Fruit fly (Drosophila melanogaster): Measurements from ENCODE around the gene CG17186.

CG17186 gene

DNA sequence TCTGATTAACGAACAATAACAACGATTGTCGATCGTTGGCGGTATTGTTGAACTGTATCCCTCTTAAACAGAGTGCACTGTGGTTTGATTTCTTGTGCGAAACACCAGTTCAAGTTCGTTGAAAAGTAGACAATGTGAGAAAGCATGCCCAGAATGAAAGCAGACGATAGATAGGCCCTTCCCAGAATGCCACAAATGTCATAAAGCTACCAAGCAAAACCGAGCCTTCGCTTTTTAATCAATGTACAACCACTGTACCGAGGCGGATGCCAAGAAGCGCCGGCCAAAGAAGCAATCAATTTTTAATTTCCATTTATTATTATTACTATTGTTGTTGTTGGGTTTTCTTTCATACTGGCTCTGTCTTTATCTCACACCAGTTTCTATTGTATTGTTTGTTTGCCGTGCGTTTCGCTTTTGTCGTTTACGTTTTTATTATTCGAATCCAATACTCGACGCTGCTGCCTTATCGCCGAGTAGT is 31.6 kb upstream of the CG17186 start (continued):
- TF ChIP-seq sima (GFP tag; optimal IDR thresholded peaks at IDR 0.05) (no peak), yki (optimal IDR thresholded peaks at IDR 0.05) (no peak), grn (GFP tag; optimal IDR thresholded peaks at IDR 0.05) (no peak), CG14441 (GFP tag; IDR thresholded peaks at IDR 0.05) (peak; percentile 90), Blimp-1 (GFP tag; optimal IDR thresholded peaks at IDR 0.05) (peak; percentile 75), CG6254 (GFP tag; optimal IDR thresholded peaks at IDR 0.05) (peak; percentile 50), Asciz (GFP tag; optimal IDR thresholded peaks at IDR 0.05) (peak; percentile 72), dmrt11E (tag; optimal IDR thresholded peaks at IDR 0.05) (peak; percentile 55), phol (tag; optimal IDR thresholded peaks at IDR 0.05) (peak; percentile 76), TFAM (GFP tag; optimal IDR thresholded peaks at IDR 0.05) (no peak), Hr3 (GFP tag; optimal IDR thresholded peaks at IDR 0.05) (peak; percentile 82), CG16815 (GFP tag; optimal IDR thresholded peaks at IDR 0.05) (peak; percentile 68), Aef1 (GFP tag; IDR thresholded peaks at IDR 0.05) (peak; percentile 86), bbx (GFP tag; IDR thresholded peaks at IDR 0.05; ENCODE audit: partially characterized antibody) (no peak), emc (GFP tag; optimal IDR thresholded peaks at IDR 0.05) (peak; percentile 34), Dbx (GFP tag; IDR thresholded peaks at IDR 0.05) (peak; percentile 84), CG17361 (GFP tag; IDR thresholded peaks at IDR 0.05) (peak; percentile 67), gt (GFP tag; IDR thresholded peaks at IDR 0.05) (no peak; the same call in 1 of the 2 replicates), disco-r (GFP tag; optimal IDR thresholded peaks at IDR 0.05) (peak; percentile 63), prd (optimal IDR thresholded peaks at IDR 0.05) (no peak), prd (GFP tag; IDR thresholded peaks at IDR 0.05) (peak; percentile 90), CG1602 (GFP tag; optimal IDR thresholded peaks at IDR 0.05) (peak; percentile 71), CG11695 (GFP tag; IDR thresholded peaks at IDR 0.05) (peak; percentile 89), CG6854 (GFP tag; optimal IDR thresholded peaks at IDR 0.05) (peak; percentile 35), CG8765 (GFP tag; IDR thresholded peaks at IDR 0.05) (peak; percentile 57; the same call in 1 of the 2 replicates), CG2712 (tag; optimal IDR thresholded peaks at IDR 0.05) (peak; percentile 65), slou (GFP tag; optimal IDR thresholded peaks at IDR 0.05) (no peak), CG3281 (GFP tag; optimal IDR thresholded peaks at IDR 0.05) (peak; percentile 70), CG10565 (GFP tag; optimal IDR thresholded peaks at IDR 0.05) (no peak), CG9797 (GFP tag; optimal IDR thresholded peaks at IDR 0.05) (no peak), sug (tag; optimal IDR thresholded peaks at IDR 0.05) (peak; percentile 80), CG9727 (GFP tag; optimal IDR thresholded peaks at IDR 0.05) (peak; percentile 62), ham (GFP tag; IDR thresholded peaks at IDR 0.05) (no peak), ssp (GFP tag; IDR thresholded peaks at IDR 0.05) (peak; percentile 49), CG17829 (tag; optimal IDR thresholded peaks at IDR 0.05) (peak; percentile 47), B-H2 (GFP tag; optimal IDR thresholded peaks at IDR 0.05) (no peak), sens (GFP tag) (peak; percentile 96), jing (GFP tag; optimal IDR thresholded peaks at IDR 0.05) (peak; percentile 72), rib (GFP tag; IDR thresholded peaks at IDR 0.05) (peak; percentile 68), crc (GFP tag; optimal IDR thresholded peaks at IDR 0.05) (peak; percentile 64), cwo (GFP tag; optimal IDR thresholded peaks at IDR 0.05) (peak; percentile 79), CG11696 (GFP tag; IDR thresholded peaks at IDR 0.05) (peak; percentile 73), fu2 (GFP tag; optimal IDR thresholded peaks at IDR 0.05) (peak; percentile 64), CG10543 (GFP tag; optimal IDR thresholded peaks at IDR 0.05) (no peak), kah (GFP tag; optimal IDR thresholded peaks at IDR 0.05) (peak; percentile 15), CG14710 (tag; optimal IDR thresholded peaks at IDR 0.05) (no peak), CG6683 (GFP tag; optimal IDR thresholded peaks at IDR 0.05) (peak; percentile 53), CG15601 (tag; optimal IDR thresholded peaks at IDR 0.05) (peak; percentile 45), CG10462 (GFP tag; optimal IDR thresholded peaks at IDR 0.05) (peak; percentile 68), CG12155 (GFP tag; optimal IDR thresholded peaks at IDR 0.05) (peak; percentile 82), Sox100B (GFP tag; optimal IDR thresholded peaks at IDR 0.05) (peak; percentile 76), ab (GFP tag; optimal IDR thresholded peaks at IDR 0.05) (peak; percentile 72)

Data from whole organism, embryonic.